Fruit fly (Drosophila melanogaster): Measurements from ENCODE around the gene sowah.

Gene sowah

dm6 chr3L:12564284-12564683 is 8.1 kb downstream of the sowah start (continued):
- peak; percentile 47 for TF ChIP-seq caup (GFP tag; optimal IDR thresholded peaks at IDR 0.05; ENCODE audit: severe bottlenecking)
- peak; percentile 37 for TF ChIP-seq mirr (GFP tag; optimal IDR thresholded peaks at IDR 0.05)
- no peak for TF ChIP-seq CG12391 (tag; optimal IDR thresholded peaks at IDR 0.05)
- TF ChIP-seq CG17361 (GFP tag; IDR thresholded peaks at IDR 0.05) = no peak
- TF ChIP-seq Side (GFP tag; optimal IDR thresholded peaks at IDR 0.05) = no peak
- no peak for TF ChIP-seq CG32532 (GFP tag; IDR thresholded peaks at IDR 0.05)
- TF ChIP-seq Neu2 (GFP tag; optimal IDR thresholded peaks at IDR 0.05; ENCODE audit: borderline replicate concordance) = no peak
- TF ChIP-seq her (GFP tag; optimal IDR thresholded peaks at IDR 0.05) = no peak
- TF ChIP-seq sd (tag; optimal IDR thresholded peaks at IDR 0.05) = peak; percentile 73
- no peak for TF ChIP-seq CG10274 (GFP tag; optimal IDR thresholded peaks at IDR 0.05)
- TF ChIP-seq CG8388 (GFP tag; optimal IDR thresholded peaks at IDR 0.05) = no peak
- TF ChIP-seq CoRest (tag; optimal IDR thresholded peaks at IDR 0.05) = no peak
- no peak for TF ChIP-seq Fer2 (tag; optimal IDR thresholded peaks at IDR 0.05)
- no peak for TF ChIP-seq CG9876 (GFP tag; optimal IDR thresholded peaks at IDR 0.05)
- TF ChIP-seq CG10147 (GFP tag; optimal IDR thresholded peaks at IDR 0.05) = no peak
- no peak for TF ChIP-seq pzg (GFP tag; optimal IDR thresholded peaks at IDR 0.05)
- peak; percentile 37 for TF ChIP-seq CG4328 (GFP tag; optimal IDR thresholded peaks at IDR 0.05)
- TF ChIP-seq run (tag; optimal IDR thresholded peaks at IDR 0.05) = no peak
- TF ChIP-seq chinmo (GFP tag; IDR thresholded peaks at IDR 0.05; ENCODE audit: partially characterized antibody) = 0 out of 4 replicates have a peak, but pooled peaks have one; percentile 38
- no peak for TF ChIP-seq CG1647 (GFP tag; optimal IDR thresholded peaks at IDR 0.05)
- TF ChIP-seq H2.0 (GFP tag; IDR thresholded peaks at IDR 0.05) = no peak
- no peak for TF ChIP-seq eve (GFP tag; optimal IDR thresholded peaks at IDR 0.05)
- TF ChIP-seq ac (GFP tag; optimal IDR thresholded peaks at IDR 0.05) = no peak

dm6 chr3L:12559273-12559672 is 13.1 kb downstream of the sowah start:
- TF ChIP-seq ase (GFP tag; IDR thresholded peaks at IDR 0.05) (no peak), CG10431 (GFP tag; optimal IDR thresholded peaks at IDR 0.05) (no peak), Deaf1 (tag; optimal IDR thresholded peaks at IDR 0.05) (no peak), CG8359 (GFP tag; optimal IDR thresholded peaks at IDR 0.05; ENCODE audit: borderline replicate concordance) (no peak), ems (GFP tag; optimal IDR thresholded peaks at IDR 0.05) (no peak), CG7786 (GFP tag; optimal IDR thresholded peaks at IDR 0.05) (no peak), Mes4 (GFP tag; optimal IDR thresholded peaks at IDR 0.05) (no peak), CG7987 (GFP tag; optimal IDR thresholded peaks at IDR 0.05) (no peak), caup (GFP tag; optimal IDR thresholded peaks at IDR 0.05; ENCODE audit: severe bottlenecking) (no peak), Mrtf (GFP tag; IDR thresholded peaks at IDR 0.05) (no peak), CG8478 (optimal IDR thresholded peaks at IDR 0.05) (no peak), da (GFP tag; optimal IDR thresholded peaks at IDR 0.05) (no peak), nau (GFP tag; optimal IDR thresholded peaks at IDR 0.05) (no peak), zen (tag; optimal IDR thresholded peaks at IDR 0.05) (no peak)

- TF ChIP-seq CG1792 (GFP tag; optimal IDR thresholded peaks at IDR 0.05) = no peak
- no peak for TF ChIP-seq CoRest (tag; optimal IDR thresholded peaks at IDR 0.05)
- peak; percentile 15 for TF ChIP-seq phol (tag; optimal IDR thresholded peaks at IDR 0.05)
- peak; percentile 1 for TF ChIP-seq CG14710 (tag; optimal IDR thresholded peaks at IDR 0.05)
- peak; percentile 41 for TF ChIP-seq sens (GFP tag)
- no peak for TF ChIP-seq CG7839 (tag; optimal IDR thresholded peaks at IDR 0.05)
These were observed 14.6 kb downstream of the sowah start for dm6 chr3L:12557736-12558135.
